Fruit fly (Drosophila melanogaster): ENCODE data around the gene Apl.

dm6 chr3L:16635566-16636210, 40.7 kb downstream of the Apl start:
- no peak for TF ChIP-seq CTCF (optimal IDR thresholded peaks at IDR 0.05)
- no peak for TF ChIP-seq CG8478 (optimal IDR thresholded peaks at IDR 0.05)

Data from S2 (cell line).